Fruit fly (Drosophila melanogaster): ENCODE results near the gene Nepl19.

Nepl19 gene

DNA sequence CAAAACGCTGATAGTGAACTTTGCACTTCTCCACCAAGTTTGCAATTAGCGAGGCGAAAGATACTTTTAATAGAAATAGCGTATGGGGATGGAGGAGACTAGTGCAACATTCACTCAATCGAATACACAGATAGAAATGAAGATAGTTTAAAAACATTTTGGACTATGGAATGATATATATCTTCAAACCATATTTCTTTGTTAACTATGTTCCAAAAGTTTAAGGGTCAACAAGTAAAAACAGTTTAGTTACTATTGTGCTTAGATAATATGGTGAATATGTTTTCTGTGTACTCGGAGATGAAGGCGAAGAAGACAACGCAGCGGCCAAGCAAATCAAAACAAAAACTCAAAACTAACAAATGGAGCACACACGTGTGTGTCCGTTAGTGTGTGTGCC, 24.3 kb upstream of the Nepl19 start (continued):
- TF ChIP-seq Sox100B (GFP tag; optimal IDR thresholded peaks at IDR 0.05), result peak; percentile 26
- no peak for TF ChIP-seq Taf1 (GFP tag; IDR thresholded peaks at IDR 0.05)
- peak; percentile 56 for TF ChIP-seq Ssrp (tag; optimal IDR thresholded peaks at IDR 0.05)
- TF ChIP-seq chif (GFP tag; optimal IDR thresholded peaks at IDR 0.05), result peak; percentile 0 to 10
- peak; percentile 49; the same call in 1 of the 2 replicates for TF ChIP-seq wor (GFP tag; IDR thresholded peaks at IDR 0.05)
- no peak for TF ChIP-seq CG2116 (GFP tag; optimal IDR thresholded peaks at IDR 0.05)
- TF ChIP-seq CG15479 (GFP tag; optimal IDR thresholded peaks at IDR 0.05), result no peak
- no peak for TF ChIP-seq prd (optimal IDR thresholded peaks at IDR 0.05)
- peak; percentile 65 for TF ChIP-seq prd (GFP tag; IDR thresholded peaks at IDR 0.05)
- TF ChIP-seq CG12299 (tag; optimal IDR thresholded peaks at IDR 0.05), result no peak
- TF ChIP-seq CG5180 (GFP tag; optimal IDR thresholded peaks at IDR 0.05), result no peak
- TF ChIP-seq Gsc (GFP tag; IDR thresholded peaks at IDR 0.05), result no peak
- peak; percentile 21 for TF ChIP-seq CG9817 (tag; optimal IDR thresholded peaks at IDR 0.05)
- TF ChIP-seq Oli (tag; optimal IDR thresholded peaks at IDR 0.05), result peak; percentile 59
- peak; percentile 60; the same call in 1 of the 2 replicates for TF ChIP-seq Ptx1 (GFP tag; IDR thresholded peaks at IDR 0.05)
- TF ChIP-seq gce (GFP tag; IDR thresholded peaks at IDR 0.05), result no peak

DNA sequence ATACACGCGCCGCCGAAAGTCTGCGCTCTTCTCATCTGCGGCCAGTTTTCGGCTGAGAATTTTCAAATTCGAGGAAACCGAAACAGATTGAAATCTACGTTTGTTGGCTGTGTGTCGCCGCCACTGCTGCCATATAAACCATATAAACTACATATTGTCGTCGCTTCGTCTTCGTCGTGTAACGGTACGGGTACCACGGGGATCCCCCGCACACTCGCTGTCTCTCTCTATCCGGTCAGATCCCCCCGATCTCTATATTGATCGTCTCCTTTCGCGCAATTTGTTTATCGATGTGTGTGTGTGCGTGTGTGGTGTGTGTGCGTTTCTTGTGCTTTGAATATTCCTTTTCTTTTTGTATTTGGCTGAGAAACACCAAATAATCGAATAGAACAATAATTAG, 23.5 kb upstream of the Nepl19 start:
- peak; percentile 51 for TF ChIP-seq cg (GFP tag; optimal IDR thresholded peaks at IDR 0.05)
- peak; percentile 33 for TF ChIP-seq CG12769 (tag; optimal IDR thresholded peaks at IDR 0.05)
- TF ChIP-seq her (GFP tag; optimal IDR thresholded peaks at IDR 0.05), result no peak
- no peak for TF ChIP-seq CG12744 (GFP tag; optimal IDR thresholded peaks at IDR 0.05)
- no peak for TF ChIP-seq lbe (GFP tag; optimal IDR thresholded peaks at IDR 0.05)
- TF ChIP-seq bab2 (GFP tag; optimal IDR thresholded peaks at IDR 0.05), result no peak
- no peak for TF ChIP-seq CG10147 (GFP tag; optimal IDR thresholded peaks at IDR 0.05)
- TF ChIP-seq chm (GFP tag; IDR thresholded peaks at IDR 0.05), result 0 out of 2 replicates have a peak, but pooled peaks have one; percentile 25
- no peak for TF ChIP-seq Lim3 (GFP tag; IDR thresholded peaks at IDR 0.05)
- TF ChIP-seq Adf1 (GFP tag; IDR thresholded peaks at IDR 0.05), result no peak
- no peak for TF ChIP-seq Sox100B (GFP tag; optimal IDR thresholded peaks at IDR 0.05)
- no peak for TF ChIP-seq Dad (GFP tag; optimal IDR thresholded peaks at IDR 0.05)
- TF ChIP-seq bowl (GFP tag; IDR thresholded peaks at IDR 0.05), result no peak
- TF ChIP-seq NK7.1 (GFP tag; optimal IDR thresholded peaks at IDR 0.05), result no peak
- TF ChIP-seq ham (GFP tag; IDR thresholded peaks at IDR 0.05), result no peak
- TF ChIP-seq CG1832 (GFP tag; optimal IDR thresholded peaks at IDR 0.05), result no peak
- TF ChIP-seq trh (GFP tag; optimal IDR thresholded peaks at IDR 0.05), result no peak
- TF ChIP-seq gt (GFP tag; IDR thresholded peaks at IDR 0.05), result no peak
- TF ChIP-seq Bdp1 (GFP tag; optimal IDR thresholded peaks at IDR 0.05), result no peak
- no peak for TF ChIP-seq fd102C (GFP tag; optimal IDR thresholded peaks at IDR 0.05)
- TF ChIP-seq Atf3 (GFP tag; optimal IDR thresholded peaks at IDR 0.05), result no peak
- TF ChIP-seq nerfin-2 (GFP tag; IDR thresholded peaks at IDR 0.05; ENCODE audit: partially characterized antibody), result no peak
- no peak for TF ChIP-seq CG6791 (GFP tag; IDR thresholded peaks at IDR 0.05; ENCODE audit: partially characterized antibody)
- TF ChIP-seq crol (GFP tag; IDR thresholded peaks at IDR 0.05), result peak; percentile 77
- no peak for TF ChIP-seq sna (GFP tag; IDR thresholded peaks at IDR 0.05; ENCODE audit: partially characterized antibody)
- TF ChIP-seq CHES-1-like (GFP tag; optimal IDR thresholded peaks at IDR 0.05), result no peak
- TF ChIP-seq CG7928 (GFP tag; optimal IDR thresholded peaks at IDR 0.05), result no peak
- no peak for TF ChIP-seq vvl (GFP tag; IDR thresholded peaks at IDR 0.05)
- TF ChIP-seq CG10462 (GFP tag; optimal IDR thresholded peaks at IDR 0.05), result no peak
- TF ChIP-seq CG4854 (GFP tag; optimal IDR thresholded peaks at IDR 0.05), result no peak
- no peak for TF ChIP-seq B-H1 (GFP tag; IDR thresholded peaks at IDR 0.05)
- TF ChIP-seq Gug (GFP tag; IDR thresholded peaks at IDR 0.05), result no peak
- TF ChIP-seq Ets97D (GFP tag; optimal IDR thresholded peaks at IDR 0.05), result peak; percentile 12
- no peak for TF ChIP-seq CG7987 (GFP tag; optimal IDR thresholded peaks at IDR 0.05)
- TF ChIP-seq fd64A (GFP tag; optimal IDR thresholded peaks at IDR 0.05), result no peak
- TF ChIP-seq kay (GFP tag; optimal IDR thresholded peaks at IDR 0.05), result no peak
- no peak for TF ChIP-seq PHDP (tag; optimal IDR thresholded peaks at IDR 0.05)

All from whole organism, embryonic.